Fruit fly (Drosophila melanogaster) whole organism, embryonic: Measurements from ENCODE around the gene CG43248.

Experiments used
- B-H1 ChIP-seq: fragments of 200-800 bp; sonication (Bioruptor generic); IDR thresholded peaks from 3 replicates; pipeline ENCODE4 v1.3.6; 2022; ENCODE audit warnings: missing biosample characterization, missing genetic modification characterization
- Bgb ChIP-seq: fragments of 200-800 bp; sonication (Bioruptor generic); IDR thresholded peaks from 2 replicates; pipeline ENCODE4 v1.3.6; 2022; ENCODE audit warnings: missing biosample characterization, missing genetic modification characterization; ENCODE audit not compliant: partially characterized antibody
- CG10366 ChIP-seq: fragments of 200-800 bp; sonication (Bioruptor generic); IDR thresholded peaks from 2 replicates; pipeline ENCODE4 v1.3.6; 2022; ENCODE audit warnings: missing biosample characterization, missing genetic modification characterization
- CG11247 ChIP-seq: fragments of 200-800 bp; sonication (Bioruptor generic); IDR thresholded peaks from 2 replicates; pipeline ENCODE4 v1.3.6; 2022; ENCODE audit warnings: missing biosample characterization, missing genetic modification characterization
- CG11456 ChIP-seq: fragments of 200-800 bp; sonication (Bioruptor generic); IDR thresholded peaks from 3 replicates; pipeline ENCODE4 v1.3.6; 2022; ENCODE audit warnings: missing biosample characterization, missing genetic modification characterization
- CG12104 ChIP-seq: fragments of 200-800 bp; sonication (Bioruptor generic); optimal IDR thresholded peaks from 3 replicates; lab custom pipeline; 2016; ENCODE audit warnings: missing biosample characterization, missing genetic modification characterization
- CG13287 ChIP-seq: fragments of 200-800 bp; sonication (Bioruptor generic); IDR thresholded peaks from 2 replicates; pipeline ENCODE4 v1.3.6; 2022; ENCODE audit warnings: missing biosample characterization, missing genetic modification characterization; ENCODE audit not compliant: partially characterized antibody
- CG1602 ChIP-seq: fragments of 200-800 bp; sonication (Bioruptor generic); optimal IDR thresholded peaks from 3 replicates; lab custom pipeline; 2016; ENCODE audit warnings: missing biosample characterization, missing genetic modification characterization
- CG17361 ChIP-seq: fragments of 200-800 bp; sonication (Bioruptor generic); IDR thresholded peaks from 3 replicates; pipeline ENCODE4 v1.3.6; 2022; ENCODE audit warnings: missing biosample characterization, missing genetic modification characterization
- CG2129 ChIP-seq: fragments of 200-800 bp; sonication (Bioruptor generic); IDR thresholded peaks from 2 replicates; pipeline ENCODE4 v1.3.6; 2022; ENCODE audit warnings: missing biosample characterization, missing genetic modification characterization; ENCODE audit not compliant: partially characterized antibody
- CG2889 ChIP-seq: fragments of 200-800 bp; sonication (Bioruptor generic); IDR thresholded peaks from 3 replicates; pipeline ENCODE4 v1.3.6; 2022; ENCODE audit warnings: missing biosample characterization, missing genetic modification characterization
- CG3065 ChIP-seq: fragments of 200-800 bp; sonication (Bioruptor generic); optimal IDR thresholded peaks from 2 replicates; lab custom pipeline; 2016; ENCODE audit warnings: missing biosample characterization, missing genetic modification characterization
- CG31365 ChIP-seq: fragments of 200-800 bp; sonication (Bioruptor generic); optimal IDR thresholded peaks from 2 replicates; lab custom pipeline; 2018; ENCODE audit warnings: missing biosample characterization, mild to moderate bottlenecking, missing genetic modification characterization
- CG5180 ChIP-seq: fragments of 200-800 bp; sonication (Bioruptor generic); optimal IDR thresholded peaks from 3 replicates; lab custom pipeline; 2017; ENCODE audit warnings: missing biosample characterization, missing genetic modification characterization, mild to moderate bottlenecking, moderate library complexity, missing genetic modification reagents
- CG6765 ChIP-seq: fragments of 200-800 bp; sonication (Bioruptor generic); optimal IDR thresholded peaks from 3 replicates; lab custom pipeline; 2017; ENCODE audit warnings: missing biosample characterization, mild to moderate bottlenecking, missing genetic modification characterization
- CG6854 ChIP-seq: fragments of 200-800 bp; sonication (Bioruptor generic); optimal IDR thresholded peaks from 3 replicates; lab custom pipeline; 2017; ENCODE audit warnings: missing biosample characterization, mild to moderate bottlenecking, missing genetic modification characterization
- CG7839 ChIP-seq: fragments of 200-800 bp; sonication (Bioruptor generic); optimal IDR thresholded peaks from 3 replicates; lab custom pipeline; 2018; ENCODE audit warnings: missing biosample characterization, mild to moderate bottlenecking, missing genetic modification characterization, moderate library complexity
- CG8478 ChIP-seq: fragments of >200 bp; optimal IDR thresholded peaks from 2 replicates; lab custom pipeline; 2018
- CG9437 ChIP-seq: fragments of 200-800 bp; sonication (Bioruptor generic); optimal IDR thresholded peaks from 2 replicates; lab custom pipeline; 2018; ENCODE audit warnings: missing biosample characterization, mild to moderate bottlenecking, missing genetic modification characterization
- CG9932 ChIP-seq: fragments of 200-800 bp; sonication (Bioruptor generic); IDR thresholded peaks from 2 replicates; pipeline ENCODE4 v1.3.6; 2022; ENCODE audit warnings: missing biosample characterization, missing genetic modification characterization
- D19B ChIP-seq: fragments of 200-800 bp; sonication (Bioruptor generic); optimal IDR thresholded peaks from 2 replicates; lab custom pipeline; 2017; ENCODE audit warnings: missing biosample characterization, mild to moderate bottlenecking, missing genetic modification characterization
- Drgx ChIP-seq: fragments of 200-800 bp; sonication (Bioruptor generic); IDR thresholded peaks from 2 replicates; pipeline ENCODE4 v1.3.6; 2022; ENCODE audit warnings: missing biosample characterization, missing genetic modification characterization
- Fer3 ChIP-seq: fragments of 200-800 bp; sonication (Bioruptor generic); optimal IDR thresholded peaks from 2 replicates; lab custom pipeline; 2018; ENCODE audit warnings: missing biosample characterization, mild to moderate bottlenecking, missing genetic modification characterization, moderate library complexity
- HHEX ChIP-seq: fragments of 200-800 bp; sonication (Bioruptor generic); optimal IDR thresholded peaks from 3 replicates; lab custom pipeline; 2017; ENCODE audit warnings: missing biosample characterization, mild to moderate bottlenecking, missing genetic modification characterization, missing genetic modification reagents
- Kr ChIP-seq: fragments of 200-800 bp; sonication (Bioruptor generic); optimal IDR thresholded peaks from 2 replicates; lab custom pipeline; 2017; ENCODE audit warnings: missing biosample characterization, mild to moderate bottlenecking, missing genetic modification characterization
- Med ChIP-seq: fragments of 200-800 bp; sonication (Bioruptor generic); peaks from one replicate; lab custom pipeline; 2016; ENCODE audit warnings: missing biosample characterization, missing genetic modification characterization, mild to moderate bottlenecking, inconsistent platforms, moderate library complexity
- NFAT ChIP-seq: fragments of 200-800 bp; sonication (Bioruptor generic); IDR thresholded peaks from 2 replicates; pipeline ENCODE4 v1.3.6; 2022; ENCODE audit warnings: missing biosample characterization, missing genetic modification characterization
- Sin3A ChIP-seq: fragments of >200 bp; optimal IDR thresholded peaks from 2 replicates; lab custom pipeline; 2018
- ash1 ChIP-seq: fragments of 200-800 bp; sonication (Bioruptor generic); optimal IDR thresholded peaks from 2 replicates; lab custom pipeline; 2018; ENCODE audit warnings: missing biosample characterization, mild to moderate bottlenecking, missing genetic modification characterization
- chinmo ChIP-seq: fragments of 200-800 bp; sonication (Bioruptor generic); IDR thresholded peaks from 4 replicates; pipeline ENCODE4 v1.3.6; 2022; ENCODE audit warnings: missing biosample characterization, missing genetic modification characterization; ENCODE audit not compliant: partially characterized antibody
- croc ChIP-seq: fragments of 200-800 bp; sonication (Bioruptor generic); conservative IDR thresholded peaks from 3 replicates; pipeline ENCODE4 v1.3.6; 2022; ENCODE audit warnings: missing biosample characterization, missing genetic modification characterization
- dan ChIP-seq: fragments of 200-800 bp; sonication (Bioruptor generic); IDR thresholded peaks from 2 replicates; pipeline ENCODE4 v1.3.6; 2022; ENCODE audit warnings: missing biosample characterization, missing genetic modification characterization
- danr ChIP-seq: fragments of 200-800 bp; sonication (Bioruptor generic); IDR thresholded peaks from 2 replicates; pipeline ENCODE4 v1.3.6; 2022; ENCODE audit warnings: missing biosample characterization, missing genetic modification characterization
- dm ChIP-seq: fragments of 200-800 bp; sonication (Bioruptor generic); optimal IDR thresholded peaks from 3 replicates; lab custom pipeline; 2016; ENCODE audit warnings: missing biosample characterization, missing genetic modification characterization
- dmrt99B ChIP-seq: fragments of 200-800 bp; sonication (Bioruptor generic); optimal IDR thresholded peaks from 2 replicates; lab custom pipeline; 2018; ENCODE audit warnings: missing biosample characterization, mild to moderate bottlenecking, missing genetic modification characterization, moderate library complexity
- dysf ChIP-seq: fragments of 200-800 bp; sonication (Bioruptor generic); IDR thresholded peaks from 3 replicates; pipeline ENCODE4 v1.3.6; 2022; ENCODE audit warnings: missing biosample characterization, missing genetic modification characterization
- eve ChIP-seq, 2 experiments: fragments of >200 bp; optimal IDR thresholded peaks; 2 replicates each; lab custom pipeline; 2017; ENCODE audit warnings: missing biosample characterization in 2 of 2, missing genetic modification characterization in 2 of 2
- ftz-f1 ChIP-seq: fragments of 200-800 bp; sonication (Bioruptor generic); optimal IDR thresholded peaks from 2 replicates; lab custom pipeline; 2016; ENCODE audit warnings: missing biosample characterization, missing genetic modification characterization
- fu2 ChIP-seq: fragments of 200-800 bp; sonication (Bioruptor generic); optimal IDR thresholded peaks from 2 replicates; lab custom pipeline; 2016; ENCODE audit warnings: missing biosample characterization, missing genetic modification characterization
- gt ChIP-seq: fragments of 200-800 bp; sonication (Bioruptor generic); IDR thresholded peaks from 2 replicates; pipeline ENCODE4 v1.3.6; 2022; ENCODE audit warnings: missing biosample characterization, missing genetic modification characterization
- knrl ChIP-seq: fragments of 200-800 bp; sonication (Bioruptor generic); IDR thresholded peaks from 3 replicates; pipeline ENCODE4 v1.3.6; 2022; ENCODE audit warnings: missing biosample characterization, missing genetic modification characterization; ENCODE audit not compliant: partially characterized antibody
- onecut ChIP-seq: fragments of 200-800 bp; sonication (Bioruptor generic); IDR thresholded peaks from 2 replicates; pipeline ENCODE4 v1.3.6; 2022; ENCODE audit warnings: missing biosample characterization, missing genetic modification characterization
- org-1 ChIP-seq: fragments of 200-800 bp; sonication (Bioruptor generic); optimal IDR thresholded peaks from 2 replicates; lab custom pipeline; 2017; ENCODE audit warnings: missing biosample characterization, missing genetic modification characterization
- salm ChIP-seq: fragments of 200-800 bp; sonication (Bioruptor generic); optimal IDR thresholded peaks from 2 replicates; lab custom pipeline; 2018; ENCODE audit warnings: missing biosample characterization, mild to moderate bottlenecking, missing genetic modification characterization
- sd ChIP-seq: fragments of 200-800 bp; sonication (Bioruptor generic); optimal IDR thresholded peaks from 3 replicates; lab custom pipeline; 2018; ENCODE audit warnings: missing biosample characterization, mild to moderate bottlenecking, missing genetic modification characterization, moderate library complexity
- seq ChIP-seq: fragments of 200-800 bp; sonication (Bioruptor generic); IDR thresholded peaks from 2 replicates; pipeline ENCODE4 v1.3.6; 2022; ENCODE audit warnings: missing biosample characterization, missing genetic modification characterization
- sim ChIP-seq: fragments of 200-800 bp; sonication (Bioruptor generic); IDR thresholded peaks from 2 replicates; pipeline ENCODE4 v1.3.6; 2022; ENCODE audit warnings: missing biosample characterization, missing genetic modification characterization
- slp2 ChIP-seq: fragments of 200-800 bp; sonication (Bioruptor generic); optimal IDR thresholded peaks from 2 replicates; lab custom pipeline; 2016; ENCODE audit warnings: missing biosample characterization, missing genetic modification characterization
- stc ChIP-seq: fragments of 200-800 bp; sonication (Bioruptor generic); IDR thresholded peaks from 2 replicates; pipeline ENCODE4 v1.3.6; 2022; ENCODE audit warnings: missing biosample characterization, missing genetic modification characterization

CG43248 gene

dm6 chr3L:15531423-15532325 is at the start of gene CG43248 (continued):
- TF ChIP-seq CG11247 (GFP tag; lab: Robert Waterston, UW) (no peak), fu2 (GFP tag; lab: Kevin White, UChicago) (no peak), eve (GFP tag; optimal IDR thresholded peaks at IDR 0.05; lab: Kevin White, UChicago) (no peak), slp2 (GFP tag; lab: Kevin White, UChicago) (no peak), sim (GFP tag; lab: Robert Waterston, UW) (no peak), Fer3 (tag; lab: Kevin White, UChicago) (no peak), Med (peak; percentile 11), CG5180 (GFP tag; lab: Kevin White, UChicago) (no peak), ash1 (GFP tag; lab: Kevin White, UChicago) (no peak), CG31365 (tag; lab: Kevin White, UChicago) (no peak), croc (GFP tag; lab: Robert Waterston, UW) (no peak), sd (no peak), CG6765 (GFP tag; lab: Kevin White, UChicago) (no peak), ftz-f1 (GFP tag; lab: Kevin White, UChicago) (no peak), CG9437 (GFP tag; lab: Kevin White, UChicago) (no peak), org-1 (GFP tag; lab: Kevin White, UChicago) (no peak), Kr (GFP tag; lab: Kevin White, UChicago) (no peak), Bgb (no peak), chinmo (no peak)

DNA sequence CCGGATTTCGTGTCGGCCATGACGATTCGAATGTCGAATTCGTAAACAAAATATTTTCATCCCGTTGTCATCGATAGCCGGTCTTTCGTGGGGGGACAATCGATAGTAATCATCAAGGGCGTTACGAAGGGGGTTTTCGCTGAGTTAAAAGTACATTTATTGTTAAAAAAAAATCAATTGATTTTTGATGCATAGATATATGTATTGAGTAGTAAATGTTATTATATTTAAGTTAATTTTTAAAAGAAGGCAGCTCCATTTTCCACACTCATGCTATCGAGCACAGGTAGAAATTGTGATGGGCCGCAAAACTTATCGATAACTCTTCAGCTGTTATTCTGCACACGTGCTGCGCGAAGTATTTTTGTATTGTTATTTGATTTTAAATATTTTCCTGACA is 49.2 kb upstream of the CG43248 start, which contains the start of the genes mrn and CG12301:
TSS of gene mrn (minus strand) at position 51 of the 400 bp plus-strand sequence.
TSS of gene CG12301 (plus strand) at position 314 of the 400 bp plus-strand sequence.
- peak; percentile 51; the same call in 1 of the 2 replicates for TF ChIP-seq dan (GFP tag; lab: Robert Waterston, UW)
- TF ChIP-seq Sin3A (lab: Kevin White, UChicago): peak; percentile 92
- TF ChIP-seq stc (GFP tag; lab: Robert Waterston, UW): peak; percentile 90
- TF ChIP-seq CG1602 (GFP tag; lab: Kevin White, UChicago): peak; percentile 57
- TF ChIP-seq dm (GFP tag; lab: Kevin White, UChicago): peak; percentile 88
- TF ChIP-seq CG12104 (GFP tag; lab: Kevin White, UChicago): peak; percentile 70
- TF ChIP-seq D19B: no peak
- TF ChIP-seq gt (GFP tag; lab: Robert Waterston, UW): peak; percentile 38; the same call in 1 of the 2 replicates
- no peak; the same call in none of the 2 replicates for TF ChIP-seq onecut (GFP tag; lab: Robert Waterston, UW)
- TF ChIP-seq CG6854: peak; percentile 34
- peak; percentile 96 for TF ChIP-seq B-H1
- peak; percentile 91 for TF ChIP-seq CG11456 (GFP tag; lab: Robert Waterston, UW)
- peak; percentile 7 for TF ChIP-seq CG3065 (GFP tag; lab: Kevin White, UChicago)
- TF ChIP-seq CG17361: no peak; the same call in 2 of the 3 replicates
- TF ChIP-seq CG6765 (GFP tag; lab: Kevin White, UChicago): no peak
- TF ChIP-seq salm (tag; lab: Kevin White, UChicago): no peak
- TF ChIP-seq seq (GFP tag; lab: Robert Waterston, UW): no peak
- no peak for TF ChIP-seq dmrt99B
- no peak for TF ChIP-seq Kr (GFP tag; lab: Kevin White, UChicago)
- peak; percentile 97 for TF ChIP-seq CG13287 (GFP tag; lab: Robert Waterston, UW)
- TF ChIP-seq knrl: peak; percentile 95
- TF ChIP-seq CG8478 (lab: Kevin White, UChicago): no peak
- peak; percentile 96 for TF ChIP-seq dysf (GFP tag; lab: Robert Waterston, UW)
- peak; percentile 94 for TF ChIP-seq CG9932
- TF ChIP-seq CG11247 (GFP tag; lab: Robert Waterston, UW): peak; percentile 95
- TF ChIP-seq CG10366 (GFP tag; lab: Robert Waterston, UW): peak; percentile 81
- no peak for TF ChIP-seq HHEX (GFP tag; lab: Kevin White, UChicago)
- peak; percentile 96 for TF ChIP-seq danr
- peak; percentile 50; the same call in 1 of the 3 replicates for TF ChIP-seq CG2889
- TF ChIP-seq Drgx (GFP tag; lab: Robert Waterston, UW): peak; percentile 92
- no peak for TF ChIP-seq CG7839
- TF ChIP-seq CG2129 (GFP tag; lab: Robert Waterston, UW): peak; percentile 90
- peak; percentile 88 for TF ChIP-seq NFAT (GFP tag; lab: Robert Waterston, UW)
- peak; percentile 48 for TF ChIP-seq CG9437 (GFP tag; lab: Kevin White, UChicago)
